Worm (Caenorhabditis elegans) whole organism, L4 larva: ENCODE measurements around the gene C28G1.2.

Experiments
- F49E8.2 ChIP-seq: sonication (generic microtip); optimal IDR thresholded peaks from 2 replicates; lab custom pipeline; 2016; ENCODE audit warnings: missing compliant biosample characterization, mild to moderate bottlenecking, missing genetic modification characterization, borderline replicate concordance
- R02D3.7 ChIP-seq: fragments of 150-350 bp; sonication (generic microtip); optimal IDR thresholded peaks from 3 replicates; lab custom pipeline; 2014; ENCODE audit warnings: missing biosample characterization, missing genetic modification characterization
- Y48G9A.11 ChIP-seq: fragments of 200-800 bp; sonication (Bioruptor generic); IDR thresholded peaks from 2 replicates; pipeline ENCODE4 v1.3.6; 2022; ENCODE audit warnings: missing genetic modification reagents, missing genetic modification characterization, missing compliant biosample characterization
- Y5F2A.4 ChIP-seq: fragments of 200-800 bp; sonication (Bioruptor generic); optimal IDR thresholded peaks from 2 replicates; lab custom pipeline; 2018; ENCODE audit warnings: mild to moderate bottlenecking, missing genetic modification characterization, missing compliant biosample characterization
- aha-1 ChIP-seq: fragments of 150-350 bp; peaks from one replicate; lab custom pipeline; 2014; ENCODE audit warnings: missing biosample characterization, missing genetic modification characterization
- arid-1 ChIP-seq: fragments of 200-800 bp; sonication (Bioruptor generic); conservative IDR thresholded peaks from 2 replicates; pipeline ENCODE4 v1.3.6; 2022; ENCODE audit warnings: missing genetic modification reagents, missing genetic modification characterization, missing compliant biosample characterization
- attf-4 ChIP-seq: sonication (generic microtip); optimal IDR thresholded peaks from 3 replicates; lab custom pipeline; 2017; ENCODE audit warnings: missing biosample characterization, missing genetic modification characterization
- ceh-20 ChIP-seq: fragments of 200-800 bp; sonication (Bioruptor generic); IDR thresholded peaks from 2 replicates; pipeline ENCODE4 v1.3.6; 2022; ENCODE audit warnings: missing genetic modification reagents, missing genetic modification characterization, missing compliant biosample characterization
- ceh-28 ChIP-seq: fragments of 150-350 bp; optimal IDR thresholded peaks from 2 replicates; lab custom pipeline; 2014; ENCODE audit warnings: missing biosample characterization, missing genetic modification reagents, missing genetic modification characterization
- ces-1 ChIP-seq: fragments of 150-350 bp; sonication (generic microtip); optimal IDR thresholded peaks from 4 replicates; lab custom pipeline; 2014; ENCODE audit warnings: missing biosample characterization, missing genetic modification reagents, missing genetic modification characterization
- ctbp-1 ChIP-seq: fragments of 200-800 bp; sonication (Bioruptor generic); IDR thresholded peaks from 2 replicates; pipeline ENCODE4 v1.3.6; 2022; ENCODE audit warnings: missing genetic modification reagents, missing genetic modification characterization, missing compliant biosample characterization
- daf-16 ChIP-seq, 3 experiments: sonication (generic microtip); optimal IDR thresholded peaks; 2 replicates each; lab custom pipeline; 2016 to 2017; ENCODE audit warnings: missing genetic modification characterization in 3 of 3, missing genetic modification reagents in 3 of 3, mild to moderate bottlenecking in 2 of 3, missing compliant biosample characterization in 2 of 3, missing biosample characterization in 1 of 3, moderate library complexity in 1 of 3
- daf-19 ChIP-seq: fragments of 200-800 bp; sonication (Bioruptor generic); conservative IDR thresholded peaks from 2 replicates; pipeline ENCODE4 v1.3.6; 2022; ENCODE audit warnings: missing genetic modification characterization, missing compliant biosample characterization
- dmd-8 ChIP-seq: fragments of 200-800 bp; sonication (Bioruptor generic); IDR thresholded peaks from 2 replicates; pipeline ENCODE4 v1.3.6; 2022; ENCODE audit warnings: missing genetic modification characterization, missing compliant biosample characterization
- fkh-10 ChIP-seq: fragments of 150-350 bp; optimal IDR thresholded peaks from 2 replicates; lab custom pipeline; 2014; ENCODE audit warnings: missing biosample characterization, missing genetic modification reagents, missing genetic modification characterization
- gei-8 ChIP-seq: fragments of 200-800 bp; sonication (Bioruptor generic); optimal IDR thresholded peaks from 2 replicates; lab custom pipeline; 2018; ENCODE audit warnings: mild to moderate bottlenecking, missing genetic modification characterization, missing compliant biosample characterization
- hif-1 ChIP-seq, 2 experiments: sonication (generic microtip); optimal IDR thresholded peaks; 2 replicates each; lab custom pipeline; 2016 to 2017; ENCODE audit warnings: missing compliant biosample characterization in 2 of 2, missing genetic modification characterization in 2 of 2, missing genetic modification reagents in 2 of 2, missing genotype in 2 of 2, mild to moderate bottlenecking in 1 of 2
- hlh-11 ChIP-seq: fragments of 200-800 bp; sonication (Bioruptor generic); optimal IDR thresholded peaks from 2 replicates; lab custom pipeline; 2018; ENCODE audit warnings: mild to moderate bottlenecking, missing genetic modification characterization, missing compliant biosample characterization
- hlh-30 ChIP-seq: sonication (generic microtip); optimal IDR thresholded peaks from 2 replicates; lab custom pipeline; 2017; ENCODE audit warnings: antibody characterized with exemption, mild to moderate bottlenecking, missing genetic modification characterization, missing compliant biosample characterization; ENCODE audit not compliant: insufficient read depth
- hmg-1.1 ChIP-seq: fragments of 200-800 bp; sonication (Bioruptor generic); IDR thresholded peaks from 2 replicates; pipeline ENCODE4 v1.3.6; 2022; ENCODE audit warnings: missing genetic modification reagents, missing genetic modification characterization, missing compliant biosample characterization
- lin-29 ChIP-seq: fragments of 200-800 bp; sonication (Bioruptor generic); IDR thresholded peaks from 2 replicates; pipeline ENCODE4 v1.3.6; 2022; ENCODE audit warnings: missing genetic modification reagents, missing genetic modification characterization, missing compliant biosample characterization
- lin-39 ChIP-seq: fragments of 150-350 bp; optimal IDR thresholded peaks from 2 replicates; lab custom pipeline; 2014; ENCODE audit warnings: missing biosample characterization, missing genetic modification reagents, missing genetic modification characterization
- lir-3 ChIP-seq: sonication (generic microtip); optimal IDR thresholded peaks from 2 replicates; lab custom pipeline; 2016; ENCODE audit warnings: mild to moderate bottlenecking, missing genetic modification characterization, missing compliant biosample characterization
- madf-9 ChIP-seq: fragments of 200-800 bp; sonication (Bioruptor generic); conservative IDR thresholded peaks from 2 replicates; pipeline ENCODE4 v1.3.6; 2022; ENCODE audit warnings: missing genetic modification reagents, missing genetic modification characterization, missing compliant biosample characterization
- mdl-1 ChIP-seq, 2 experiments: fragments of 150-350 bp in 1 of 2; sonication (generic microtip) in 1 of 2; optimal IDR thresholded peaks; 2 replicates each; lab custom pipeline; 2014 to 2017; ENCODE audit warnings: missing biosample characterization in 2 of 2, missing genetic modification characterization in 2 of 2
- mes-2 ChIP-seq: sonication (generic microtip); optimal IDR thresholded peaks from 2 replicates; lab custom pipeline; 2016; ENCODE audit warnings: missing genotype, mild to moderate bottlenecking, missing genetic modification characterization, missing compliant biosample characterization; ENCODE audit not compliant: poor library complexity, severe bottlenecking
- mxl-2 ChIP-seq: fragments of 200-800 bp; sonication (Bioruptor generic); conservative IDR thresholded peaks from 2 replicates; pipeline ENCODE4 v1.3.6; 2022; ENCODE audit warnings: missing genetic modification reagents, missing genetic modification characterization, missing compliant biosample characterization
- mxl-3 ChIP-seq: fragments of 200-800 bp; sonication (Bioruptor generic); optimal IDR thresholded peaks from 2 replicates; lab custom pipeline; 2018; ENCODE audit warnings: mild to moderate bottlenecking, missing genetic modification characterization, missing compliant biosample characterization
- nhr-42 ChIP-seq: fragments of 200-800 bp; sonication (Bioruptor generic); IDR thresholded peaks from 2 replicates; pipeline ENCODE4 v1.3.6; 2022; ENCODE audit warnings: missing genetic modification characterization, missing compliant biosample characterization
- nhr-6 ChIP-seq: fragments of 150-350 bp; optimal IDR thresholded peaks from 2 replicates; lab custom pipeline; 2014; ENCODE audit warnings: missing biosample characterization, missing genetic modification characterization
- pqm-1 ChIP-seq: sonication (generic microtip); optimal IDR thresholded peaks from 2 replicates; lab custom pipeline; 2017; ENCODE audit warnings: missing biosample characterization, missing genetic modification characterization
- rbr-2 ChIP-seq: sonication (generic microtip); optimal IDR thresholded peaks from 2 replicates; lab custom pipeline; 2016; ENCODE audit warnings: missing genotype, missing genetic modification characterization, missing compliant biosample characterization
- sdz-12 ChIP-seq: fragments of 200-800 bp; sonication (Bioruptor generic); optimal IDR thresholded peaks from 2 replicates; lab custom pipeline; 2018; ENCODE audit warnings: mild to moderate bottlenecking, missing genetic modification characterization, missing compliant biosample characterization
- set-16 ChIP-seq: fragments of 200-800 bp; sonication (Bioruptor generic); IDR thresholded peaks from 2 replicates; pipeline ENCODE4 v1.3.6; 2022; ENCODE audit warnings: missing genetic modification reagents, missing genetic modification characterization, missing compliant biosample characterization
- spr-3 ChIP-seq: fragments of 200-800 bp; sonication (Bioruptor generic); optimal IDR thresholded peaks from 2 replicates; lab custom pipeline; 2018; ENCODE audit warnings: mild to moderate bottlenecking, missing genetic modification characterization, missing compliant biosample characterization
- unc-130 ChIP-seq: sonication (generic microtip); optimal IDR thresholded peaks from 2 replicates; lab custom pipeline; 2016; ENCODE audit warnings: missing genetic modification reagents, missing genetic modification characterization, missing compliant biosample characterization
- unc-62 ChIP-seq, 3 experiments: fragments of 150-350 bp in 1 of 3; sonication (generic microtip); optimal IDR thresholded peaks in 2 of 3; peaks in 1 of 3; 1 replicate in 1 of 3; 2 replicates in 2 of 3; lab custom pipeline; 2014 to 2017; ENCODE audit warnings: missing biosample characterization in 3 of 3, missing genetic modification characterization in 3 of 3, missing genetic modification reagents in 3 of 3, missing genotype in 1 of 3
- zip-11 ChIP-seq: fragments of 200-800 bp; sonication (Bioruptor generic); IDR thresholded peaks from 2 replicates; pipeline ENCODE4 v1.3.6; 2022; ENCODE audit warnings: missing genetic modification characterization, missing compliant biosample characterization

Gene C28G1.2

DNA sequence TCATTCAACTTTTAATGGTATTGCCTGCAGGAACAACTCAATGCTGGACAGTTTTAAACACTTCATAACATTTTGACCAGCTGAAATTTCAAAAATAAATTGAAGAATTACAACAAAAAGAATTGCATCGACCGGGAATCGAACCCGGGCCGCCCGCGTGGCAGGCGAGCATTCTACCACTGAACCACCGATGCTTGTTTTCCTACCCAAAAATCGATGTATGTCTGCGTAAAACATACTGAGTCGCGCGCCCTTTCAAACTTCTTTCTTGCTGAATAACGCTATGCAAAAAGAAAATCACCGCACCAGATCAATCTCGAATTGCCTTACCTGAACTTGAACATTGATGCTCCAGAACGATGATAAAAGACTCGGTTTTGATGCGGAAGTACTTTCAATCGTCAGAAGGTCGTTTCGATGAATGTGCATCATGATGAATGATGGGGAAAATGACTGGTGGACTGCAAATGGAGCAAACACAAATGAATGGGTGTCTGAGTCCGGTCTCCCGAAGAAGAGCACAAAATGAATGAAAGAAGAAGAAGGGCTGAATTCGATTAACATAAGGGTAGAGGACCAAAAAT, 39.0 kb upstream of the C28G1.2 start, which contains the start of gene R04E5.7 (continued):
- TF ChIP-seq hlh-30 (tag; lab: Kevin White, UChicago) (peak; percentile 65), Y48G9A.11 (peak; percentile 16; the same call in 1 of the 2 replicates), lir-3 (no peak), hmg-1.1 (peak; percentile 69)

DNA sequence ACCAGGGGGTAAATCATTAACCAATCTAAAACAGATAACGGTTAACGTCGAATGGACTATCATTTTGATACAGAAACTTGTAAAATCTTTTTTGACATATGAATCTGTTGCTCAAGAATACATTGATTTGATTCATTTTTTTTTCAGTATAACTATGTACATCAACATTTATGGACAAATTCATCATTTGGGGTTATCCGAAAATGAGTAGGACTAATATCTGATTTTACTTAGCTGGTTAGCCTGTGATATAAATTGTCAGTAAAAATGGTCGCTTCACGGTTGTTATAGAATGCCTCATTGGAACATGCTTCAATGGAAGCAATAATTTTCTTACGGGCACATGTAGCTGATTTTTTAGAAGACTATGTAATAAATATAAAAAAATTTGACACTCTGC, 38.2 kb upstream of the C28G1.2 start:
- TF ChIP-seq fkh-10 (no peak), ces-1 (GFP tag; lab: Kevin White, UChicago) (no peak), unc-62 (GFP tag; optimal IDR thresholded peaks at IDR 0.05 in 1 of 2; lab: Kevin White, UChicago) (peak in 1 of 2 experiments; percentile 95), unc-62 (tag; optimal IDR thresholded peaks at IDR 0.05; lab: Kevin White, UChicago) (no peak)

DNA sequence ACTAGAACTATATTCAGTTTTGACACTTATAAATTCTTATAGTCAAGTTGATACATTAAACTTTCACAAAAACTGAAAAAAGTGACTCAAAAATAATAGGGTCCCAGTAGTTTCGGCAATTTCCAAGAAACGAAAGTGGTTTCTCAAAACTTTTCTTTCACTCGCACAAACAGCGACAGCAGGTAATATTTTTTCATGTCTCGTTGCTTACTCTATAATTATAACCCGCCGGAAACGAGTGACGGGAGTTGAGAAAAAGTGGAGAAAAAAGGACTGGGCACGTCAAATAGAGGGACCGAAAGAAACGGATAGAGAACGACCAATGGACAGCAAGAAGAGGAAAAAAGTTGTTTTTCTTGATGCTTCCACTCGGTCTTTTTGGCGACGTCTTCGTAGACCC, 35.9 kb upstream of the C28G1.2 start:
- no peak for TF ChIP-seq Y5F2A.4 (GFP tag; lab: Kevin White, UChicago)
- TF ChIP-seq unc-62 (GFP tag; optimal IDR thresholded peaks at IDR 0.05 in 1 of 2; lab: Kevin White, UChicago), result peak in 1 of 2 experiments; percentile 50
- TF ChIP-seq unc-62 (tag; optimal IDR thresholded peaks at IDR 0.05; lab: Kevin White, UChicago), result no peak
- TF ChIP-seq mdl-1 (tag; optimal IDR thresholded peaks at IDR 0.05; lab: Kevin White, UChicago), result no peak
- TF ChIP-seq R02D3.7 (tag; lab: Kevin White, UChicago), result no peak

DNA sequence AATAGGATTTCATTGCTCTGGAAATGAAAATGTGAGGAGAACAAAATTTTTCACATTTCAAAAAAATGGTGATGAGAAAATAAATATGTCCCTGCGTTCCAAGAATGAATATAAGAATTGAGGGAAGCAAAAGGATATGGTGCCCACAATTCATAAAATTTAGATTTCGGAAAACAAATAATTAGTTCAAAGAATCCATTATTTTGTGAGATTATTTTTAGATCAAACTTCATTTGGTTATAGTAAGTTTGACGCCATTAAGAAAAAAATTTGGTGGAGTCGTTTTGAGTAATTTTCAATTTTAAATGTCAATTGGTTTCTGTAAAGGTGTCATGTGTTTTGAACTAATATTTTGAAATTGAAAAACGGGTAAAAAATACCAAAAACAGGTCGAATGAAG, 35.5 kb upstream of the C28G1.2 start:
- no peak for TF ChIP-seq zip-11 (GFP tag; lab: Robert Waterston, UW)
- no peak for TF ChIP-seq hlh-11
- no peak for TF ChIP-seq attf-4 (tag; lab: Kevin White, UChicago)
- TF ChIP-seq madf-9 (GFP tag; lab: Robert Waterston, UW), result no peak
- TF ChIP-seq mes-2, result no peak
- TF ChIP-seq aha-1, result peak; percentile 91
- TF ChIP-seq mxl-3 (GFP tag; lab: Kevin White, UChicago), result no peak
- TF ChIP-seq ceh-20 (GFP tag; lab: Robert Waterston, UW), result no peak

DNA sequence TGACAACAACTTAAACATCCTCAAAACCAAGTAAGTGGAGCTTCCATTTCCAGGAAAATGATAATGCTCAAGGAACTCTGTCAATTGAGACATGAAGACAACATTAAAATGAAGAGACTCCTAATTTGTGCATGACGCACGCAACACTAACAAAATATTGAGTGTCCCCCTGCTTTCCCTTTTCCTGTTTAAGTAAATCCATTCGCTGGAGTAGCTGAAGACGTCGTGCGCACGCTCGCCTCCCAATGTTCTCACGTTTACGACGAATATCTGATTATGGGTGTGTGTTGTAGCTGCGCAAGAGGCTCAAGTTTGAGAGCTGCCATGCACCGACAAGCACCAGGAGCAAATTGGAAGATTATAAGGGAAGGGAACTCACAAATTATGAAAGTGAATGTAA, 34.8 kb upstream of the C28G1.2 start:
- 0 out of 2 replicates have a peak, but pooled peaks have one; percentile 23 for TF ChIP-seq hmg-1.1
- peak; percentile 80 for TF ChIP-seq aha-1
- no peak for TF ChIP-seq lin-39 (tag; lab: Kevin White, UChicago)
- peak; percentile 70; the same call in 1 of the 2 replicates for TF ChIP-seq ctbp-1 (GFP tag; lab: Robert Waterston, UW)
- no peak for TF ChIP-seq ceh-28 (tag; lab: Kevin White, UChicago)
- TF ChIP-seq hif-1 (tag; optimal IDR thresholded peaks at IDR 0.05; lab: Kevin White, UChicago), result peak in 1 of 2 experiments; percentile 9
- no peak for TF ChIP-seq Y48G9A.11
- TF ChIP-seq daf-19 (GFP tag; lab: Robert Waterston, UW), result 0 out of 2 replicates have a peak, but pooled peaks have one; percentile 10
- no peak for TF ChIP-seq daf-16 (GFP tag; optimal IDR thresholded peaks at IDR 0.05; lab: Kevin White, UChicago)
- peak; percentile 9 for TF ChIP-seq daf-16 (tag; optimal IDR thresholded peaks at IDR 0.05; lab: Kevin White, UChicago)
- TF ChIP-seq dmd-8 (GFP tag; lab: Robert Waterston, UW), result no peak
- TF ChIP-seq nhr-42 (GFP tag; lab: Robert Waterston, UW), result no peak
- 0 out of 2 replicates have a peak, but pooled peaks have one; percentile 13 for TF ChIP-seq arid-1 (GFP tag; lab: Robert Waterston, UW)
- no peak for TF ChIP-seq unc-130
- no peak for TF ChIP-seq attf-4 (tag; lab: Kevin White, UChicago)
- TF ChIP-seq spr-3 (GFP tag; lab: Kevin White, UChicago), result no peak
- peak in 1 of 2 experiments; percentile 78 for TF ChIP-seq unc-62 (GFP tag; optimal IDR thresholded peaks at IDR 0.05 in 1 of 2; lab: Kevin White, UChicago)
- no peak for TF ChIP-seq unc-62 (tag; optimal IDR thresholded peaks at IDR 0.05; lab: Kevin White, UChicago)
- peak; percentile 79 for TF ChIP-seq fkh-10
- no peak for TF ChIP-seq nhr-6 (tag; lab: Kevin White, UChicago)
- no peak for TF ChIP-seq mes-2
- TF ChIP-seq hlh-11, result peak; percentile 17
- TF ChIP-seq pqm-1 (tag; lab: Kevin White, UChicago), result no peak
- TF ChIP-seq gei-8 (GFP tag; lab: Kevin White, UChicago), result no peak
- TF ChIP-seq ces-1 (GFP tag; lab: Kevin White, UChicago), result peak; percentile 70
- TF ChIP-seq F49E8.2, result no peak
- TF ChIP-seq sdz-12 (GFP tag; lab: Kevin White, UChicago), result no peak
- no peak for TF ChIP-seq rbr-2 (tag; lab: Kevin White, UChicago)
- no peak for TF ChIP-seq mxl-2
- no peak for TF ChIP-seq lin-29 (GFP tag; lab: Robert Waterston, UW)
- no peak for TF ChIP-seq ceh-20 (GFP tag; lab: Robert Waterston, UW)
- TF ChIP-seq mxl-3 (GFP tag; lab: Kevin White, UChicago), result no peak
- 0 out of 2 replicates have a peak, but pooled peaks have one; percentile 10 for TF ChIP-seq set-16 (GFP tag; lab: Robert Waterston, UW)
